Fruit fly (Drosophila melanogaster): ENCODE results near the gene TfIIA-S-2.
A peak's percentile ranks its signal among the peaks of the same experiment; 100 is the strongest.

TfIIA-S-2 gene

DNA sequence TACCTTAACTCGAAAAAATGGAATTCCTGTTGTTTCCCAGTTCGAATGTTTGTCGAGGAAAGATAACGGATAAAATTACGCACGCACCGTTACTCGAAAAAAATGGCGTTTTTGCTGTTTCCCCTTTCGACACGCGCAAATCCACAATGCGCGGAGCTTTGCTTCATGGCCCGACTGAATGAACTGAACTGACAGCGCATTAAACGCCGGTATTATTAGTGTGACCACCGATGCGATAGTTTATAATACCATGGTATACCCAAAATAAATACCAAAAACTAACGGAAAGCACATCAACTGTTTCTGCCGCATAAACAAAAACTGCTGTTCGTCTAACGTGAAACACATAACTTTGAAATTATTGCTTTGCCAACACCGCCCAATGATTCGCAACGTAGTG, 15.1 kb upstream of the TfIIA-S-2 start, which contains the start of the genes CG32814, CG11638 and CG3021 (continued):
- no peak for TF ChIP-seq zf30C (GFP tag; optimal IDR thresholded peaks at IDR 0.05)
- TF ChIP-seq sug (tag; optimal IDR thresholded peaks at IDR 0.05): no peak
- TF ChIP-seq CG8089 (GFP tag; optimal IDR thresholded peaks at IDR 0.05): no peak
- TF ChIP-seq CG31388 (GFP tag; optimal IDR thresholded peaks at IDR 0.05): no peak
- TF ChIP-seq CG8388 (GFP tag; optimal IDR thresholded peaks at IDR 0.05): peak; percentile 26
- TF ChIP-seq sqz (GFP tag; optimal IDR thresholded peaks at IDR 0.05): peak; percentile 37
- TF ChIP-seq en (GFP tag; optimal IDR thresholded peaks at IDR 0.05): no peak
- TF ChIP-seq gcm2 (GFP tag; optimal IDR thresholded peaks at IDR 0.05): no peak
- TF ChIP-seq CG5953 (GFP tag; IDR thresholded peaks at IDR 0.05): no peak
- TF ChIP-seq sima (GFP tag; optimal IDR thresholded peaks at IDR 0.05): no peak
- no peak for TF ChIP-seq pros (GFP tag; optimal IDR thresholded peaks at IDR 0.05)
- no peak for TF ChIP-seq danr (GFP tag; IDR thresholded peaks at IDR 0.05)
- no peak for TF ChIP-seq zfh2 (GFP tag; optimal IDR thresholded peaks at IDR 0.05)
- TF ChIP-seq gce (GFP tag; IDR thresholded peaks at IDR 0.05): no peak
- TF ChIP-seq tx (GFP tag; optimal IDR thresholded peaks at IDR 0.05): no peak
- no peak for TF ChIP-seq ranshi (GFP tag; IDR thresholded peaks at IDR 0.05)
- TF ChIP-seq CG32772 (GFP tag; IDR thresholded peaks at IDR 0.05): no peak
- TF ChIP-seq CG1603 (tag; optimal IDR thresholded peaks at IDR 0.05): peak; percentile 47
- TF ChIP-seq CG4617 (GFP tag; optimal IDR thresholded peaks at IDR 0.05; ENCODE audit: borderline replicate concordance): no peak
- TF ChIP-seq Sox102F (GFP tag; optimal IDR thresholded peaks at IDR 0.05): no peak
- TF ChIP-seq CG32532 (GFP tag; IDR thresholded peaks at IDR 0.05): no peak; the same call in 1 of the 2 replicates
- TF ChIP-seq CG12219 (GFP tag; optimal IDR thresholded peaks at IDR 0.05): peak; percentile 9
- peak; percentile 28 for TF ChIP-seq CG14710 (tag; optimal IDR thresholded peaks at IDR 0.05)
- TF ChIP-seq lola (GFP tag; optimal IDR thresholded peaks at IDR 0.05): no peak
- TF ChIP-seq Hand (GFP tag; optimal IDR thresholded peaks at IDR 0.05): no peak
- TF ChIP-seq esg (GFP tag; conservative IDR thresholded peaks at IDR 0.05): no peak
- TF ChIP-seq CG12769 (tag; optimal IDR thresholded peaks at IDR 0.05): peak; percentile 34
- TF ChIP-seq CG31365 (tag; optimal IDR thresholded peaks at IDR 0.05): peak; percentile 37
- TF ChIP-seq CG17612 (GFP tag; IDR thresholded peaks at IDR 0.05): no peak
- 0 out of 2 replicates have a peak, but pooled peaks have one; percentile 16 for TF ChIP-seq Dref (GFP tag; IDR thresholded peaks at IDR 0.05)
- no peak for TF ChIP-seq dysf (GFP tag; IDR thresholded peaks at IDR 0.05)
- TF ChIP-seq Atf6 (GFP tag; IDR thresholded peaks at IDR 0.05): no peak
- no peak for TF ChIP-seq da (GFP tag; optimal IDR thresholded peaks at IDR 0.05)
- no peak for TF ChIP-seq btn (GFP tag; optimal IDR thresholded peaks at IDR 0.05)
- TF ChIP-seq tup (GFP tag; optimal IDR thresholded peaks at IDR 0.05): no peak
- no peak for TF ChIP-seq D (optimal IDR thresholded peaks at IDR 0.05)
- no peak for TF ChIP-seq D (GFP tag; optimal IDR thresholded peaks at IDR 0.05)
- TF ChIP-seq sob (GFP tag; IDR thresholded peaks at IDR 0.05): no peak; the same call in 1 of the 2 replicates
- no peak for TF ChIP-seq CkIIα-i1 (GFP tag; IDR thresholded peaks at IDR 0.05)
- TF ChIP-seq CG8290 (GFP tag; optimal IDR thresholded peaks at IDR 0.05): no peak
- peak in 1 of 2 experiments; percentile 64 for TF ChIP-seq CG8290 (tag; optimal IDR thresholded peaks at IDR 0.05)
- no peak for TF ChIP-seq CG33213 (GFP tag; optimal IDR thresholded peaks at IDR 0.05)
- no peak for TF ChIP-seq croc (GFP tag; conservative IDR thresholded peaks at IDR 0.05)
- TF ChIP-seq stc (GFP tag; IDR thresholded peaks at IDR 0.05): no peak
- no peak for TF ChIP-seq Dbx (GFP tag; IDR thresholded peaks at IDR 0.05)
- no peak for TF ChIP-seq CG33557 (GFP tag; optimal IDR thresholded peaks at IDR 0.05)
- TF ChIP-seq lab (GFP tag; optimal IDR thresholded peaks at IDR 0.05): peak; percentile 39
- no peak for TF ChIP-seq Gsc (GFP tag; IDR thresholded peaks at IDR 0.05)
- peak; percentile 59; the same call in 1 of the 2 replicates for TF ChIP-seq amos (GFP tag; IDR thresholded peaks at IDR 0.05; ENCODE audit: partially characterized antibody)
- TF ChIP-seq CG1602 (GFP tag; optimal IDR thresholded peaks at IDR 0.05): no peak
- no peak for TF ChIP-seq inv (GFP tag; IDR thresholded peaks at IDR 0.05; ENCODE audit: partially characterized antibody)
- TF ChIP-seq trh (GFP tag; optimal IDR thresholded peaks at IDR 0.05): no peak

Data from whole organism, embryonic.